Worm (Caenorhabditis elegans) whole organism, L2 larva: Measurements from ENCODE around the gene F38A5.2.

Experiments
- ama-1 ChIP-seq: fragments of 150-350 bp; optimal IDR thresholded peaks from 2 replicates; lab custom pipeline; 2018; ENCODE audit warnings: inconsistent platforms
- mdl-1 ChIP-seq, 2 experiments: fragments of 150-350 bp in 1 of 2; sonication (generic microtip) in 1 of 2; optimal IDR thresholded peaks; 2 replicates each; lab custom pipeline; 2017; ENCODE audit warnings: missing biosample characterization in 2 of 2, missing genetic modification characterization in 2 of 2
- nhr-237 ChIP-seq: fragments of 150-350 bp; optimal IDR thresholded peaks from 2 replicates; lab custom pipeline; 2014; ENCODE audit warnings: missing biosample characterization, missing genetic modification characterization
- unc-62 ChIP-seq: fragments of 150-350 bp; optimal IDR thresholded peaks from 2 replicates; lab custom pipeline; 2014; ENCODE audit warnings: missing biosample characterization, missing genetic modification reagents, missing genetic modification characterization
- ztf-11 ChIP-seq: sonication (generic microtip); optimal IDR thresholded peaks from 2 replicates; lab custom pipeline; 2017; ENCODE audit warnings: missing biosample characterization, missing genetic modification characterization

DNA sequence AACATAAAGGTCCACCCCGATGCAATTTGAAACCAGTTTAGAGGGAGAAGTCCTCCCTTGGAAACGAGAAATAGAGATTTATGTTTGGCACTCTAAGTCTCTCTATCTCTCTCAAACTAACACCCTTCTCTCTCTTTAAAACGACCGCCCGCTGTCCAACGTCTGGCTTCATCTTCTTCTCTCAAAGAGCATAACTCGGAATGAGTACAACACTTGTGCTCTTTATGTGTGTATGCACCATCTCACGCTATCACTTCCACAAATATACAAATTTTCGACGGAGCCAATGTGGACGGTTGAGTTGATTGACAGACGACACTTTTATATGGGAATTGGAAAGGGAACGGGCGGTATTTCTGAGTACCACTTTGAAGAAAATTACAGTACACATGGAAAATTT, 10.9 kb downstream of the F38A5.2 start:
- TF ChIP-seq ztf-11 (tag; lab: Kevin White, UChicago), result no peak
- TF ChIP-seq ama-1 (lab: Kevin White, UChicago), result no peak
- TF ChIP-seq mdl-1 (tag; optimal IDR thresholded peaks at IDR 0.05; lab: Kevin White, UChicago), result no peak
- TF ChIP-seq unc-62 (GFP tag; lab: Kevin White, UChicago), result no peak
- no peak for TF ChIP-seq nhr-237 (tag; lab: Kevin White, UChicago)
